Fruit fly (Drosophila melanogaster) whole organism, adult: Measurements from ENCODE around the gene kirre.

ENCODE experiments used
- CG11617 ChIP-seq: fragments of 200-800 bp; sonication (Bioruptor generic); optimal IDR thresholded peaks from 2 replicates; lab custom pipeline; 2017; ENCODE audit warnings: mild to moderate bottlenecking, missing biosample characterization, missing genetic modification reagents, missing genetic modification characterization
- CG12768 ChIP-seq: fragments of 200-800 bp; sonication (Bioruptor generic); optimal IDR thresholded peaks from 2 replicates; lab custom pipeline; 2017; ENCODE audit warnings: missing biosample characterization, missing genetic modification characterization, mild to moderate bottlenecking, moderate library complexity, missing genetic modification reagents
- CG14711 ChIP-seq: fragments of 200-800 bp; sonication (Bioruptor generic); optimal IDR thresholded peaks from 2 replicates; lab custom pipeline; 2018; ENCODE audit warnings: missing biosample characterization, mild to moderate bottlenecking, missing genetic modification characterization, moderate library complexity
- CG1620 ChIP-seq: fragments of 200-800 bp; sonication (Bioruptor generic); optimal IDR thresholded peaks from 2 replicates; lab custom pipeline; 2016; ENCODE audit warnings: missing biosample characterization, missing genetic modification characterization
- CG33017 ChIP-seq: fragments of 200-800 bp; sonication (Bioruptor generic); optimal IDR thresholded peaks from 2 replicates; lab custom pipeline; 2018; ENCODE audit warnings: missing biosample characterization, mild to moderate bottlenecking, missing genetic modification characterization, moderate library complexity
- CG5204 ChIP-seq: fragments of 200-800 bp; sonication (Bioruptor generic); optimal IDR thresholded peaks from 2 replicates; lab custom pipeline; 2016; ENCODE audit warnings: missing biosample characterization, missing genetic modification characterization
- CG7045 ChIP-seq: fragments of 200-800 bp; sonication (Bioruptor generic); optimal IDR thresholded peaks from 2 replicates; lab custom pipeline; 2017; ENCODE audit warnings: missing biosample characterization, mild to moderate bottlenecking, missing genetic modification characterization
- CG7101 ChIP-seq: fragments of 200-800 bp; sonication (Bioruptor generic); optimal IDR thresholded peaks from 2 replicates; lab custom pipeline; 2018; ENCODE audit warnings: missing biosample characterization, mild to moderate bottlenecking, missing genetic modification characterization, moderate library complexity
- Clk ChIP-seq: fragments of 200-800 bp; sonication (Bioruptor generic); optimal IDR thresholded peaks from 2 replicates; lab custom pipeline; 2017; ENCODE audit warnings: missing biosample characterization, missing genetic modification characterization
- Crg-1 ChIP-seq: fragments of 200-800 bp; sonication (Bioruptor generic); optimal IDR thresholded peaks from 2 replicates; lab custom pipeline; 2016; ENCODE audit warnings: missing biosample characterization, missing genetic modification characterization
- Hr96 ChIP-seq: fragments of 200-800 bp; sonication (Bioruptor generic); optimal IDR thresholded peaks from 2 replicates; lab custom pipeline; 2016; ENCODE audit warnings: missing biosample characterization, missing genetic modification characterization
- Mnt ChIP-seq: fragments of 200-800 bp; sonication (Bioruptor generic); optimal IDR thresholded peaks from 2 replicates; lab custom pipeline; 2016; ENCODE audit warnings: missing biosample characterization, mild to moderate bottlenecking, missing genetic modification characterization
- bab1 ChIP-seq: fragments of 200-800 bp; sonication (Bioruptor generic); optimal IDR thresholded peaks from 3 replicates; lab custom pipeline; 2019; ENCODE audit warnings: missing biosample characterization, mild to moderate bottlenecking, missing genetic modification characterization, moderate library complexity
- cic ChIP-seq: fragments of 200-800 bp; sonication (Bioruptor generic); optimal IDR thresholded peaks from 2 replicates; lab custom pipeline; 2017; ENCODE audit warnings: missing biosample characterization, mild to moderate bottlenecking, missing genetic modification characterization, moderate library complexity
- cnc ChIP-seq, 2 experiments: fragments of >200 bp; optimal IDR thresholded peaks; 2 replicates each; lab custom pipeline; 2017
- kay ChIP-seq: fragments of 200-800 bp; sonication (Bioruptor generic); peaks from one replicate; lab custom pipeline; 2016; ENCODE audit warnings: missing biosample characterization, missing genetic modification characterization, borderline replicate concordance
- ovo ChIP-seq: fragments of 200-800 bp; sonication (Bioruptor generic); optimal IDR thresholded peaks from 2 replicates; lab custom pipeline; 2016; ENCODE audit warnings: missing biosample characterization, missing genetic modification characterization
- pad ChIP-seq: fragments of 200-800 bp; sonication (Bioruptor generic); optimal IDR thresholded peaks from 3 replicates; lab custom pipeline; 2017; ENCODE audit warnings: missing biosample characterization, missing genetic modification characterization, mild to moderate bottlenecking, moderate library complexity, missing genetic modification reagents
- tj ChIP-seq: fragments of 200-800 bp; sonication (Bioruptor generic); optimal IDR thresholded peaks from 3 replicates; lab custom pipeline; 2017; ENCODE audit warnings: missing biosample characterization, mild to moderate bottlenecking, missing genetic modification characterization, moderate library complexity
- toe ChIP-seq: fragments of 200-800 bp; sonication (Bioruptor generic); optimal IDR thresholded peaks from 2 replicates; lab custom pipeline; 2016; ENCODE audit warnings: missing biosample characterization, missing genetic modification characterization

Gene kirre

dm6 chrX:2787857-2788256, 47.7 kb downstream of the kirre start:
- no peak for TF ChIP-seq CG7045
- no peak for TF ChIP-seq Clk
- no peak for TF ChIP-seq tj
- TF ChIP-seq CG14711 (tag; lab: Kevin White, UChicago) = no peak
- TF ChIP-seq Hr96 = no peak
- TF ChIP-seq cic = no peak
- no peak for TF ChIP-seq CG33017
- no peak for TF ChIP-seq Crg-1 (GFP tag; lab: Kevin White, UChicago)
- no peak for TF ChIP-seq cnc (optimal IDR thresholded peaks at IDR 0.05; lab: Kevin White, UChicago)
- TF ChIP-seq toe (GFP tag; lab: Kevin White, UChicago) = no peak
- no peak for TF ChIP-seq kay (GFP tag; lab: Kevin White, UChicago)
- TF ChIP-seq CG7101 (tag; lab: Kevin White, UChicago) = no peak
- no peak for TF ChIP-seq pad (GFP tag; lab: Kevin White, UChicago)
- TF ChIP-seq bab1 = no peak
- no peak for TF ChIP-seq Mnt (GFP tag; lab: Kevin White, UChicago)
- no peak for TF ChIP-seq CG12768 (GFP tag; lab: Kevin White, UChicago)

- no peak for TF ChIP-seq kay (GFP tag; lab: Kevin White, UChicago)
- no peak for TF ChIP-seq toe (GFP tag; lab: Kevin White, UChicago)
- TF ChIP-seq CG7101 (tag; lab: Kevin White, UChicago) = no peak
- TF ChIP-seq Clk = no peak
- no peak for TF ChIP-seq CG33017
- no peak for TF ChIP-seq cnc (optimal IDR thresholded peaks at IDR 0.05; lab: Kevin White, UChicago)
Observed at dm6 chrX:2788278-2789023, 48.3 kb downstream of the kirre start.

dm6 chrX:2789285-2790054, 49.3 kb downstream of the kirre start:
- TF ChIP-seq pad (GFP tag; lab: Kevin White, UChicago) (no peak), toe (GFP tag; lab: Kevin White, UChicago) (no peak), tj (peak; percentile 20), kay (GFP tag; lab: Kevin White, UChicago) (no peak), CG12768 (GFP tag; lab: Kevin White, UChicago) (no peak), Mnt (GFP tag; lab: Kevin White, UChicago) (no peak), CG7101 (tag; lab: Kevin White, UChicago) (no peak)

- TF ChIP-seq Crg-1 (GFP tag; lab: Kevin White, UChicago) = no peak
- no peak for TF ChIP-seq Clk
- peak; percentile 42 for TF ChIP-seq CG11617 (GFP tag; lab: Kevin White, UChicago)
- TF ChIP-seq cnc (optimal IDR thresholded peaks at IDR 0.05; lab: Kevin White, UChicago) = no peak
- no peak for TF ChIP-seq CG7045
- TF ChIP-seq CG12768 (GFP tag; lab: Kevin White, UChicago) = no peak
- no peak for TF ChIP-seq tj
- no peak for TF ChIP-seq cic
- no peak for TF ChIP-seq Hr96
- peak; percentile 6 for TF ChIP-seq pad (GFP tag; lab: Kevin White, UChicago)
- TF ChIP-seq toe (GFP tag; lab: Kevin White, UChicago) = no peak
- TF ChIP-seq CG7101 (tag; lab: Kevin White, UChicago) = no peak
- no peak for TF ChIP-seq CG1620
- TF ChIP-seq CG5204 (GFP tag; lab: Kevin White, UChicago) = no peak
- TF ChIP-seq Mnt (GFP tag; lab: Kevin White, UChicago) = peak; percentile 14
- no peak for TF ChIP-seq bab1
- TF ChIP-seq CG33017 = no peak
- peak; percentile 30 for TF ChIP-seq CG14711 (tag; lab: Kevin White, UChicago)
- TF ChIP-seq ovo (GFP tag; lab: Kevin White, UChicago) = no peak
- peak; percentile 91 for TF ChIP-seq kay (GFP tag; lab: Kevin White, UChicago)
Observed at dm6 chrX:2790055-2790617, 50.0 kb downstream of the kirre start, which contains the start of gene CG32795. Gene CG32795, minus strand, starts transcription at chrX:2790567.

dm6 chrX:2791898-2792297, 51.7 kb downstream of the kirre start:
- no peak for TF ChIP-seq cic
- TF ChIP-seq tj = no peak
- no peak for TF ChIP-seq Clk
- no peak for TF ChIP-seq CG11617 (GFP tag; lab: Kevin White, UChicago)
- no peak for TF ChIP-seq CG14711 (tag; lab: Kevin White, UChicago)
- TF ChIP-seq CG7101 (tag; lab: Kevin White, UChicago) = no peak
- no peak for TF ChIP-seq toe (GFP tag; lab: Kevin White, UChicago)
- no peak for TF ChIP-seq CG7045
- no peak for TF ChIP-seq bab1
- no peak for TF ChIP-seq ovo (GFP tag; lab: Kevin White, UChicago)
- TF ChIP-seq pad (GFP tag; lab: Kevin White, UChicago) = no peak
- no peak for TF ChIP-seq CG33017
- TF ChIP-seq kay (GFP tag; lab: Kevin White, UChicago) = no peak
- no peak for TF ChIP-seq CG12768 (GFP tag; lab: Kevin White, UChicago)
- no peak for TF ChIP-seq Mnt (GFP tag; lab: Kevin White, UChicago)

- TF ChIP-seq CG1620 (no peak), cnc (optimal IDR thresholded peaks at IDR 0.05; lab: Kevin White, UChicago) (no peak), CG11617 (GFP tag; lab: Kevin White, UChicago) (no peak), toe (GFP tag; lab: Kevin White, UChicago) (no peak), CG33017 (no peak), bab1 (no peak), CG7045 (no peak), CG7101 (tag; lab: Kevin White, UChicago) (no peak), CG14711 (tag; lab: Kevin White, UChicago) (no peak), CG12768 (GFP tag; lab: Kevin White, UChicago) (no peak), Mnt (GFP tag; lab: Kevin White, UChicago) (no peak), Clk (no peak), cic (no peak), CG5204 (GFP tag; lab: Kevin White, UChicago) (no peak), tj (no peak), ovo (GFP tag; lab: Kevin White, UChicago) (no peak), Hr96 (no peak), pad (GFP tag; lab: Kevin White, UChicago) (no peak), kay (GFP tag; lab: Kevin White, UChicago) (no peak)
Observed at dm6 chrX:2794876-2795275, 54.7 kb downstream of the kirre start.
